Fruit fly (Drosophila melanogaster) whole organism, embryonic: ENCODE data around the gene CG18135.

Experiments used
- Aef1 ChIP-seq: fragments of 200-800 bp; sonication (Bioruptor generic); IDR thresholded peaks from 3 replicates; pipeline ENCODE4 v1.3.6; 2022; ENCODE audit warnings: missing biosample characterization, missing genetic modification characterization
- Atf3 ChIP-seq: fragments of 200-800 bp; sonication (Bioruptor generic); optimal IDR thresholded peaks from 3 replicates; lab custom pipeline; 2016; ENCODE audit warnings: missing biosample characterization, missing genetic modification characterization
- CG10274 ChIP-seq: fragments of 200-800 bp; sonication (Bioruptor generic); optimal IDR thresholded peaks from 3 replicates; lab custom pipeline; 2017; ENCODE audit warnings: missing biosample characterization, mild to moderate bottlenecking, missing genetic modification characterization
- CG10979 ChIP-seq: fragments of 200-800 bp; sonication (Bioruptor generic); optimal IDR thresholded peaks from 2 replicates; lab custom pipeline; 2018; ENCODE audit warnings: missing biosample characterization, mild to moderate bottlenecking, missing genetic modification characterization, moderate library complexity
- CG11398 ChIP-seq: fragments of 200-800 bp; sonication (Bioruptor generic); optimal IDR thresholded peaks from 2 replicates; lab custom pipeline; 2016; ENCODE audit warnings: missing biosample characterization, missing genetic modification characterization
- CG12391 ChIP-seq: fragments of 200-800 bp; sonication (Bioruptor generic); optimal IDR thresholded peaks from 3 replicates; lab custom pipeline; 2018; ENCODE audit warnings: missing biosample characterization, mild to moderate bottlenecking, missing genetic modification characterization, moderate library complexity
- CG15073 ChIP-seq: fragments of 200-800 bp; sonication (Bioruptor generic); optimal IDR thresholded peaks from 2 replicates; lab custom pipeline; 2016; ENCODE audit warnings: missing biosample characterization, missing genetic modification characterization
- CG15601 ChIP-seq: fragments of 200-800 bp; sonication (Bioruptor generic); optimal IDR thresholded peaks from 3 replicates; lab custom pipeline; 2019; ENCODE audit warnings: missing biosample characterization, mild to moderate bottlenecking, missing genetic modification characterization, moderate library complexity
- CG1602 ChIP-seq: fragments of 200-800 bp; sonication (Bioruptor generic); optimal IDR thresholded peaks from 3 replicates; lab custom pipeline; 2016; ENCODE audit warnings: missing biosample characterization, missing genetic modification characterization
- CG17612 ChIP-seq: fragments of 200-800 bp; sonication (Bioruptor generic); IDR thresholded peaks from 2 replicates; pipeline ENCODE4 v1.3.6; 2022; ENCODE audit warnings: missing biosample characterization, missing genetic modification characterization
- CG17802 ChIP-seq: fragments of 200-800 bp; sonication (Bioruptor generic); optimal IDR thresholded peaks from 2 replicates; lab custom pipeline; 2018; ENCODE audit warnings: missing biosample characterization, mild to moderate bottlenecking, missing genetic modification characterization, moderate library complexity
- CG17912 ChIP-seq: fragments of 200-800 bp; sonication (Bioruptor generic); optimal IDR thresholded peaks from 2 replicates; lab custom pipeline; 2018; ENCODE audit warnings: missing biosample characterization, mild to moderate bottlenecking, missing genetic modification characterization
- CG18476 ChIP-seq: fragments of 200-800 bp; sonication (Bioruptor generic); optimal IDR thresholded peaks from 2 replicates; lab custom pipeline; 2016; ENCODE audit warnings: missing biosample characterization, mild to moderate bottlenecking, missing genetic modification characterization
- CG32772 ChIP-seq: fragments of 200-800 bp; sonication (Bioruptor generic); IDR thresholded peaks from 2 replicates; pipeline ENCODE4 v1.3.6; 2022; ENCODE audit warnings: missing biosample characterization, missing genetic modification characterization
- CG33213 ChIP-seq: fragments of 200-800 bp; sonication (Bioruptor generic); optimal IDR thresholded peaks from 3 replicates; lab custom pipeline; 2016; ENCODE audit warnings: missing biosample characterization, missing genetic modification characterization
- CG42726 ChIP-seq: fragments of 200-800 bp; sonication (Bioruptor generic); IDR thresholded peaks from 2 replicates; pipeline ENCODE4 v1.3.6; 2022; ENCODE audit warnings: missing biosample characterization, missing genetic modification characterization; ENCODE audit not compliant: partially characterized antibody
- CG4424 ChIP-seq: fragments of 200-800 bp; sonication (Bioruptor generic); optimal IDR thresholded peaks from 3 replicates; lab custom pipeline; 2016; ENCODE audit warnings: missing biosample characterization, missing genetic modification characterization
- CG6813 ChIP-seq: fragments of 200-800 bp; sonication (Bioruptor generic); optimal IDR thresholded peaks from 2 replicates; lab custom pipeline; 2017; ENCODE audit warnings: missing biosample characterization, missing genetic modification characterization, mild to moderate bottlenecking, moderate library complexity, missing genetic modification reagents
- CG7556 ChIP-seq: fragments of 200-800 bp; sonication (Bioruptor generic); optimal IDR thresholded peaks from 2 replicates; lab custom pipeline; 2017; ENCODE audit warnings: missing biosample characterization, mild to moderate bottlenecking, missing genetic modification characterization
- CG7928 ChIP-seq: fragments of 200-800 bp; sonication (Bioruptor generic); optimal IDR thresholded peaks from 2 replicates; lab custom pipeline; 2017; ENCODE audit warnings: missing biosample characterization, mild to moderate bottlenecking, missing genetic modification characterization
- CG8765 ChIP-seq: fragments of 200-800 bp; sonication (Bioruptor generic); IDR thresholded peaks from 2 replicates; pipeline ENCODE4 v1.3.6; 2022; ENCODE audit warnings: missing biosample characterization, missing genetic modification characterization
- CG9215 ChIP-seq: fragments of 200-800 bp; sonication (Bioruptor generic); IDR thresholded peaks from 2 replicates; pipeline ENCODE4 v1.3.6; 2022; ENCODE audit warnings: missing biosample characterization, missing genetic modification characterization
- CG9437 ChIP-seq: fragments of 200-800 bp; sonication (Bioruptor generic); optimal IDR thresholded peaks from 2 replicates; lab custom pipeline; 2018; ENCODE audit warnings: missing biosample characterization, mild to moderate bottlenecking, missing genetic modification characterization
- Camta ChIP-seq: fragments of 200-800 bp; sonication (Bioruptor generic); optimal IDR thresholded peaks from 2 replicates; lab custom pipeline; 2016; ENCODE audit warnings: missing biosample characterization, missing genetic modification characterization
- Dek ChIP-seq: fragments of 200-800 bp; sonication (Bioruptor generic); optimal IDR thresholded peaks from 3 replicates; lab custom pipeline; 2019; ENCODE audit warnings: missing biosample characterization, mild to moderate bottlenecking, missing genetic modification characterization, moderate library complexity
- Dip2 ChIP-seq: fragments of 200-800 bp; sonication (Bioruptor generic); IDR thresholded peaks from 2 replicates; pipeline ENCODE4 v1.3.6; 2022; ENCODE audit warnings: missing biosample characterization, missing genetic modification characterization
- Dll ChIP-seq: fragments of 200-800 bp; sonication (Bioruptor generic); IDR thresholded peaks from 4 replicates; pipeline ENCODE4 v1.3.6; 2022; ENCODE audit warnings: missing biosample characterization, missing genetic modification characterization; ENCODE audit not compliant: partially characterized antibody
- E2f1 ChIP-seq: fragments of 200-800 bp; sonication (Bioruptor generic); IDR thresholded peaks from 2 replicates; pipeline ENCODE4 v1.3.6; 2022; ENCODE audit warnings: missing biosample characterization, missing genetic modification characterization
- HLH3B ChIP-seq: fragments of 200-800 bp; sonication (Bioruptor generic); IDR thresholded peaks from 2 replicates; pipeline ENCODE4 v1.3.6; 2022; ENCODE audit warnings: missing biosample characterization, missing genetic modification characterization
- Kr ChIP-seq: fragments of 200-800 bp; sonication (Bioruptor generic); optimal IDR thresholded peaks from 2 replicates; lab custom pipeline; 2017; ENCODE audit warnings: missing biosample characterization, mild to moderate bottlenecking, missing genetic modification characterization
- Mad ChIP-seq: fragments of 200-800 bp; sonication (Bioruptor generic); optimal IDR thresholded peaks from 2 replicates; lab custom pipeline; 2016; ENCODE audit warnings: missing biosample characterization, missing genetic modification characterization
- Sox100B ChIP-seq: fragments of 200-800 bp; sonication (Bioruptor generic); optimal IDR thresholded peaks from 3 replicates; lab custom pipeline; 2018; ENCODE audit warnings: missing biosample characterization, mild to moderate bottlenecking, missing genetic modification characterization
- Sox102F ChIP-seq: fragments of 200-800 bp; sonication (Bioruptor generic); optimal IDR thresholded peaks from 2 replicates; lab custom pipeline; 2018; ENCODE audit warnings: missing biosample characterization, mild to moderate bottlenecking, missing genetic modification characterization, moderate library complexity
- Sry-δ ChIP-seq: fragments of 200-800 bp; sonication (Bioruptor generic); optimal IDR thresholded peaks from 2 replicates; lab custom pipeline; 2016; ENCODE audit warnings: missing biosample characterization, missing genetic modification characterization
- Ssrp ChIP-seq: fragments of 200-800 bp; sonication (Bioruptor generic); optimal IDR thresholded peaks from 2 replicates; lab custom pipeline; 2018; ENCODE audit warnings: missing biosample characterization, mild to moderate bottlenecking, missing genetic modification characterization, moderate library complexity
- TFAM ChIP-seq: fragments of 200-800 bp; sonication (Bioruptor generic); optimal IDR thresholded peaks from 2 replicates; lab custom pipeline; 2017; ENCODE audit warnings: missing biosample characterization, missing genetic modification characterization, inconsistent platforms
- Taf1 ChIP-seq: fragments of 200-800 bp; sonication (Bioruptor generic); IDR thresholded peaks from 2 replicates; pipeline ENCODE4 v1.3.6; 2022; ENCODE audit warnings: missing biosample characterization, missing genetic modification characterization
- abd-A ChIP-seq: fragments of 200-800 bp; sonication (Bioruptor generic); optimal IDR thresholded peaks from 3 replicates; lab custom pipeline; 2019; ENCODE audit warnings: missing biosample characterization, mild to moderate bottlenecking, missing genetic modification characterization, moderate library complexity
- chm ChIP-seq: fragments of 200-800 bp; sonication (Bioruptor generic); IDR thresholded peaks from 2 replicates; pipeline ENCODE4 v1.3.6; 2022; ENCODE audit warnings: missing biosample characterization, missing genetic modification characterization
- da ChIP-seq: fragments of 200-800 bp; sonication (Bioruptor generic); optimal IDR thresholded peaks from 2 replicates; lab custom pipeline; 2016; ENCODE audit warnings: missing biosample characterization, missing genetic modification characterization
- her ChIP-seq: fragments of 200-800 bp; sonication (Bioruptor generic); optimal IDR thresholded peaks from 2 replicates; lab custom pipeline; 2016; ENCODE audit warnings: missing biosample characterization, missing genetic modification characterization
- kah ChIP-seq: fragments of 200-800 bp; sonication (Bioruptor generic); optimal IDR thresholded peaks from 2 replicates; lab custom pipeline; 2018; ENCODE audit warnings: missing biosample characterization, mild to moderate bottlenecking, missing genetic modification characterization
- klu ChIP-seq: fragments of 200-800 bp; sonication (Bioruptor generic); IDR thresholded peaks from 2 replicates; pipeline ENCODE4 v1.3.6; 2022; ENCODE audit warnings: missing biosample characterization, missing genetic modification characterization
- kni ChIP-seq: fragments of 200-800 bp; sonication (Bioruptor generic); optimal IDR thresholded peaks from 3 replicates; lab custom pipeline; 2017; ENCODE audit warnings: mild to moderate bottlenecking, missing biosample characterization, missing genetic modification reagents, missing genetic modification characterization
- knrl ChIP-seq: fragments of 200-800 bp; sonication (Bioruptor generic); IDR thresholded peaks from 3 replicates; pipeline ENCODE4 v1.3.6; 2022; ENCODE audit warnings: missing biosample characterization, missing genetic modification characterization; ENCODE audit not compliant: partially characterized antibody
- nom ChIP-seq: fragments of 200-800 bp; sonication (Bioruptor generic); optimal IDR thresholded peaks from 2 replicates; lab custom pipeline; 2017; ENCODE audit warnings: missing biosample characterization, missing genetic modification characterization, mild to moderate bottlenecking, moderate library complexity, missing genetic modification reagents
- odd ChIP-seq: fragments of 200-800 bp; sonication (Bioruptor generic); optimal IDR thresholded peaks from 2 replicates; lab custom pipeline; 2017; ENCODE audit warnings: missing biosample characterization, mild to moderate bottlenecking, missing genetic modification characterization
- pfk ChIP-seq: fragments of 200-800 bp; sonication (Bioruptor generic); optimal IDR thresholded peaks from 2 replicates; lab custom pipeline; 2018; ENCODE audit warnings: missing biosample characterization, mild to moderate bottlenecking, missing genetic modification characterization, moderate library complexity
- pum ChIP-seq: fragments of 200-800 bp; sonication (Bioruptor generic); optimal IDR thresholded peaks from 2 replicates; lab custom pipeline; 2016; ENCODE audit warnings: missing biosample characterization, missing genetic modification characterization
- sd ChIP-seq: fragments of 200-800 bp; sonication (Bioruptor generic); optimal IDR thresholded peaks from 3 replicates; lab custom pipeline; 2018; ENCODE audit warnings: missing biosample characterization, mild to moderate bottlenecking, missing genetic modification characterization, moderate library complexity
- tx ChIP-seq: fragments of 200-800 bp; sonication (Bioruptor generic); optimal IDR thresholded peaks from 2 replicates; lab custom pipeline; 2016; ENCODE audit warnings: missing biosample characterization, missing genetic modification characterization

CG18135 gene

DNA sequence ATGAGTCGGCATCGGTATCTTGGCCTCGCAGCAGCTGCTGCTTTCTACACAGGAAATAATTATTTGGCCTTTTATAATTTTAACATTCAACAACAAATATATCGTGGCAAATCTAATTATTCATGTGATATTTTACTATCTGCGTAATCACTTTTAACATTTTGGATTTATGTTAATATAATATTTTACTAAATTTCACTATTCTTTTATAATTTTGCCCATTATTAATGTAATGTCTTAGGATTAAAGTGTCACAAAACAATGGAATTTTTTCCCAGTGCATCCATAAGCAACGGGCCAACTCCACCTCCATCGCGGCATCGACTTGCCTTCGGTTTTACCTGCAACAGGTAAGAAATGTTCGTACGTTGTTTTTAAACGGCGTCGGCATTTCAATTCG, 44.4 kb upstream of the CG18135 start (continued):
- TF ChIP-seq pfk (GFP tag; lab: Kevin White, UChicago) (no peak), CG15601 (tag; lab: Kevin White, UChicago) (peak; percentile 90), Dll (no peak), Kr (GFP tag; lab: Kevin White, UChicago) (no peak), odd (GFP tag; lab: Kevin White, UChicago) (peak; percentile 77), Sry-δ (no peak), CG42726 (GFP tag; lab: Robert Waterston, UW) (no peak), CG1602 (GFP tag; lab: Kevin White, UChicago) (peak; percentile 84), chm (GFP tag; lab: Robert Waterston, UW) (no peak; the same call in 1 of the 2 replicates), CG15073 (GFP tag; lab: Kevin White, UChicago) (no peak), Mad (GFP tag; lab: Kevin White, UChicago) (peak; percentile 38), abd-A (tag; lab: Kevin White, UChicago) (no peak), CG9215 (GFP tag; lab: Robert Waterston, UW) (peak; percentile 33; the same call in 1 of the 2 replicates), kni (peak; percentile 22), CG10979 (tag; lab: Kevin White, UChicago) (peak; percentile 97), Dip2 (GFP tag; lab: Robert Waterston, UW) (no peak), CG17612 (0 out of 2 replicates have a peak, but pooled peaks have one; percentile 15), Taf1 (GFP tag; lab: Robert Waterston, UW) (no peak), CG17802 (tag; lab: Kevin White, UChicago) (peak; percentile 46), da (GFP tag; lab: Kevin White, UChicago) (no peak), sd (tag; lab: Kevin White, UChicago) (no peak), CG6813 (GFP tag; lab: Kevin White, UChicago) (peak; percentile 77), her (GFP tag; lab: Kevin White, UChicago) (no peak), CG8765 (GFP tag; lab: Robert Waterston, UW) (peak; percentile 48; the same call in 1 of the 2 replicates), CG17912 (GFP tag; lab: Kevin White, UChicago) (no peak), CG33213 (GFP tag; lab: Kevin White, UChicago) (no peak), kah (GFP tag; lab: Kevin White, UChicago) (peak; percentile 58), HLH3B (peak; percentile 69), Ssrp (peak; percentile 93), Aef1 (GFP tag; lab: Robert Waterston, UW) (no peak; the same call in 2 of the 3 replicates), Sox102F (peak; percentile 91), TFAM (no peak), CG12391 (tag; lab: Kevin White, UChicago) (peak; percentile 92), CG32772 (GFP tag; lab: Robert Waterston, UW) (peak; percentile 66), CG9437 (GFP tag; lab: Kevin White, UChicago) (peak; percentile 77), Dek (tag; lab: Kevin White, UChicago) (peak; percentile 51), klu (GFP tag; lab: Robert Waterston, UW) (peak; percentile 56), CG18476 (GFP tag; lab: Kevin White, UChicago) (peak; percentile 69), CG10274 (peak; percentile 36), pum (GFP tag; lab: Kevin White, UChicago) (peak; percentile 48), Sox100B (GFP tag; lab: Kevin White, UChicago) (peak; percentile 91), tx (GFP tag; lab: Kevin White, UChicago) (peak; percentile 3), CG4424 (peak; percentile 84), CG11398 (GFP tag; lab: Kevin White, UChicago) (no peak), knrl (GFP tag; lab: Robert Waterston, UW) (no peak), Atf3 (peak; percentile 26), CG7928 (GFP tag; lab: Kevin White, UChicago) (no peak), CG7556 (GFP tag; lab: Kevin White, UChicago) (peak; percentile 90), Camta (GFP tag; lab: Kevin White, UChicago) (peak; percentile 45), nom (GFP tag; lab: Kevin White, UChicago) (peak; percentile 92), E2f1 (GFP tag; lab: Robert Waterston, UW) (peak; percentile 58)
